Fruit fly (Drosophila melanogaster) whole organism: ENCODE results near the gene Ctl2.

Experiments
- CG8478 ChIP-seq: fragments of >200 bp; optimal IDR thresholded peaks from 2 replicates; lab custom pipeline; 2018; ENCODE audit warnings: inconsistent platforms
- EcR ChIP-seq, 2 experiments: fragments of >200 bp; optimal IDR thresholded peaks; 2 replicates each; lab custom pipeline; 2017; ENCODE audit warnings: missing biosample characterization in 2 of 2, missing genetic modification characterization in 2 of 2, missing genetic modification reagents in 2 of 2
- psq ChIP-seq: fragments of >200 bp; optimal IDR thresholded peaks from 2 replicates; lab custom pipeline; 2017
- usp ChIP-seq: fragments of >200 bp; optimal IDR thresholded peaks from 2 replicates; lab custom pipeline; 2017; ENCODE audit warnings: missing biosample characterization, missing genetic modification characterization, mixed read lengths

dm6 chr3R:29138961-29139527, 15.9 kb downstream of the Ctl2 start:
- TF ChIP-seq EcR (GFP tag; optimal IDR thresholded peaks at IDR 0.05; lab: Kevin White, UChicago) (no peak), usp (no peak), psq (lab: Kevin White, UChicago) (no peak), CG8478 (lab: Kevin White, UChicago) (no peak)
